Worm (Caenorhabditis elegans): ENCODE data around the gene arrd-19.

- TF ChIP-seq tab-1 (GFP tag; IDR thresholded peaks at IDR 0.05) (no peak), med-1 (GFP tag; optimal IDR thresholded peaks at IDR 0.05; ENCODE audit: insufficient read depth) (no peak), klf-2 (GFP tag; conservative IDR thresholded peaks at IDR 0.05) (no peak), T22C8.4 (GFP tag; IDR thresholded peaks at IDR 0.05) (no peak)
These were observed 28.7 kb upstream of the arrd-19 start for ce11 chrV:3344001-3344400.

Measured in whole organism, midembryonic.